Worm (Caenorhabditis elegans): ENCODE results near the gene sumv-1.

DNA sequence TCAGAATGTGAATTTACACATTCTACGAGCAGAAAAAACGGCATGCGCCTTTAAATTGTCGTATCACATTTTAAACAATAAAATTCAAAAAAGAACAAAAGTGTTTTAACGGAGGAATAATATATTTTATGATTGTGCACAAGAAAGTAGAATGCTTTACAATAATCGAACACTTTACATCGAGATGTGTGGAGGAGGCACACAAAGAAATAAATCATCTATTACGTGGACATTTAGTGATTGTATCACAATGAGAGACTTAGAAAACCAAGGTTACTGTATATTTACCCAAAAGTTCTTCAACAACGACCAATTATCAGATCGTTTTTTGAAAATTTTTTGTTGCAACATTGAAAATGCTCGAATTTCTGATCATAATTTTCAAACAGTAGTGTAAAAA lies 43.7 kb downstream of the sumv-1 start:
- TF ChIP-seq pha-4 (tag; optimal IDR thresholded peaks at IDR 0.05), result no peak
- no peak for TF ChIP-seq blmp-1 (tag; optimal IDR thresholded peaks at IDR 0.05)
- peak; percentile 25 for TF ChIP-seq unc-62 (GFP tag; optimal IDR thresholded peaks at IDR 0.05)

All from whole organism, mixed stage, embryonic.